Fruit fly (Drosophila melanogaster) whole organism, adult: ENCODE measurements around the gene CG13005.
A peak's percentile ranks its signal among the peaks of the same experiment; 100 is the strongest.

Source experiments
- CG11617 ChIP-seq: fragments of 200-800 bp; sonication (Bioruptor generic); optimal IDR thresholded peaks from 2 replicates; lab custom pipeline; 2017; ENCODE audit warnings: mild to moderate bottlenecking, missing biosample characterization, missing genetic modification reagents, missing genetic modification characterization
- CG12768 ChIP-seq: fragments of 200-800 bp; sonication (Bioruptor generic); optimal IDR thresholded peaks from 2 replicates; lab custom pipeline; 2017; ENCODE audit warnings: missing biosample characterization, missing genetic modification characterization, mild to moderate bottlenecking, moderate library complexity, missing genetic modification reagents
- CG14711 ChIP-seq: fragments of 200-800 bp; sonication (Bioruptor generic); optimal IDR thresholded peaks from 2 replicates; lab custom pipeline; 2018; ENCODE audit warnings: missing biosample characterization, mild to moderate bottlenecking, missing genetic modification characterization, moderate library complexity
- CG1620 ChIP-seq: fragments of 200-800 bp; sonication (Bioruptor generic); optimal IDR thresholded peaks from 2 replicates; lab custom pipeline; 2016; ENCODE audit warnings: missing biosample characterization, missing genetic modification characterization
- CG33017 ChIP-seq: fragments of 200-800 bp; sonication (Bioruptor generic); optimal IDR thresholded peaks from 2 replicates; lab custom pipeline; 2018; ENCODE audit warnings: missing biosample characterization, mild to moderate bottlenecking, missing genetic modification characterization, moderate library complexity
- CG5204 ChIP-seq: fragments of 200-800 bp; sonication (Bioruptor generic); optimal IDR thresholded peaks from 2 replicates; lab custom pipeline; 2016; ENCODE audit warnings: missing biosample characterization, missing genetic modification characterization
- CG7045 ChIP-seq: fragments of 200-800 bp; sonication (Bioruptor generic); optimal IDR thresholded peaks from 2 replicates; lab custom pipeline; 2017; ENCODE audit warnings: missing biosample characterization, mild to moderate bottlenecking, missing genetic modification characterization
- CG7101 ChIP-seq: fragments of 200-800 bp; sonication (Bioruptor generic); optimal IDR thresholded peaks from 2 replicates; lab custom pipeline; 2018; ENCODE audit warnings: missing biosample characterization, mild to moderate bottlenecking, missing genetic modification characterization, moderate library complexity
- Clk ChIP-seq: fragments of 200-800 bp; sonication (Bioruptor generic); optimal IDR thresholded peaks from 2 replicates; lab custom pipeline; 2017; ENCODE audit warnings: missing biosample characterization, missing genetic modification characterization
- Crg-1 ChIP-seq: fragments of 200-800 bp; sonication (Bioruptor generic); optimal IDR thresholded peaks from 2 replicates; lab custom pipeline; 2016; ENCODE audit warnings: missing biosample characterization, missing genetic modification characterization
- Hr96 ChIP-seq: fragments of 200-800 bp; sonication (Bioruptor generic); optimal IDR thresholded peaks from 2 replicates; lab custom pipeline; 2016; ENCODE audit warnings: missing biosample characterization, missing genetic modification characterization
- Mnt ChIP-seq: fragments of 200-800 bp; sonication (Bioruptor generic); optimal IDR thresholded peaks from 2 replicates; lab custom pipeline; 2016; ENCODE audit warnings: missing biosample characterization, mild to moderate bottlenecking, missing genetic modification characterization
- bab1 ChIP-seq: fragments of 200-800 bp; sonication (Bioruptor generic); optimal IDR thresholded peaks from 3 replicates; lab custom pipeline; 2019; ENCODE audit warnings: missing biosample characterization, mild to moderate bottlenecking, missing genetic modification characterization, moderate library complexity
- cic ChIP-seq: fragments of 200-800 bp; sonication (Bioruptor generic); optimal IDR thresholded peaks from 2 replicates; lab custom pipeline; 2017; ENCODE audit warnings: missing biosample characterization, mild to moderate bottlenecking, missing genetic modification characterization, moderate library complexity
- cnc ChIP-seq, 2 experiments: fragments of >200 bp; optimal IDR thresholded peaks; 2 replicates each; lab custom pipeline; 2017
- ovo ChIP-seq: fragments of 200-800 bp; sonication (Bioruptor generic); optimal IDR thresholded peaks from 2 replicates; lab custom pipeline; 2016; ENCODE audit warnings: missing biosample characterization, missing genetic modification characterization
- pad ChIP-seq: fragments of 200-800 bp; sonication (Bioruptor generic); optimal IDR thresholded peaks from 3 replicates; lab custom pipeline; 2017; ENCODE audit warnings: missing biosample characterization, missing genetic modification characterization, mild to moderate bottlenecking, moderate library complexity, missing genetic modification reagents
- tj ChIP-seq: fragments of 200-800 bp; sonication (Bioruptor generic); optimal IDR thresholded peaks from 3 replicates; lab custom pipeline; 2017; ENCODE audit warnings: missing biosample characterization, mild to moderate bottlenecking, missing genetic modification characterization, moderate library complexity
- toe ChIP-seq: fragments of 200-800 bp; sonication (Bioruptor generic); optimal IDR thresholded peaks from 2 replicates; lab custom pipeline; 2016; ENCODE audit warnings: missing biosample characterization, missing genetic modification characterization

CG13005 gene

dm6 chrX:16844295-16844694, 40.8 kb downstream of the CG13005 start, which contains the start of gene RSG7:
RSG7 (minus strand) TSS chrX:16844433.
- no peak for TF ChIP-seq Hr96 (GFP tag; lab: Kevin White, UChicago)
- no peak for TF ChIP-seq tj
- no peak for TF ChIP-seq CG7045 (GFP tag; lab: Kevin White, UChicago)
- no peak for TF ChIP-seq toe
- TF ChIP-seq pad = no peak
- TF ChIP-seq CG12768 (GFP tag; lab: Kevin White, UChicago) = no peak
- no peak for TF ChIP-seq CG7101 (tag; lab: Kevin White, UChicago)
- no peak for TF ChIP-seq CG1620
- TF ChIP-seq bab1 = no peak
- TF ChIP-seq CG11617 (GFP tag; lab: Kevin White, UChicago) = no peak
- no peak for TF ChIP-seq CG5204 (GFP tag; lab: Kevin White, UChicago)
- no peak for TF ChIP-seq cnc (optimal IDR thresholded peaks at IDR 0.05; lab: Kevin White, UChicago)

dm6 chrX:16846575-16846974, 43.1 kb downstream of the CG13005 start:
- TF ChIP-seq bab1 (no peak), CG7045 (GFP tag; lab: Kevin White, UChicago) (no peak), ovo (GFP tag; lab: Kevin White, UChicago) (no peak), CG1620 (no peak), cnc (optimal IDR thresholded peaks at IDR 0.05; lab: Kevin White, UChicago) (no peak), Clk (GFP tag; lab: Kevin White, UChicago) (no peak), tj (no peak), CG5204 (GFP tag; lab: Kevin White, UChicago) (no peak), Crg-1 (GFP tag; lab: Kevin White, UChicago) (no peak), CG33017 (tag; lab: Kevin White, UChicago) (no peak)

- no peak for TF ChIP-seq CG33017 (tag; lab: Kevin White, UChicago)
- TF ChIP-seq CG5204 (GFP tag; lab: Kevin White, UChicago) = no peak
- TF ChIP-seq Hr96 (GFP tag; lab: Kevin White, UChicago) = no peak
- no peak for TF ChIP-seq CG7045 (GFP tag; lab: Kevin White, UChicago)
- TF ChIP-seq Mnt (GFP tag; lab: Kevin White, UChicago) = no peak
- TF ChIP-seq pad = no peak
- no peak for TF ChIP-seq cic (GFP tag; lab: Kevin White, UChicago)
- no peak for TF ChIP-seq ovo (GFP tag; lab: Kevin White, UChicago)
- TF ChIP-seq bab1 = no peak
Measured at dm6 chrX:16848978-16849377, 45.5 kb downstream of the CG13005 start.

- TF ChIP-seq CG7101 (tag; lab: Kevin White, UChicago) (no peak), ovo (GFP tag; lab: Kevin White, UChicago) (no peak), cnc (optimal IDR thresholded peaks at IDR 0.05; lab: Kevin White, UChicago) (no peak), CG11617 (GFP tag; lab: Kevin White, UChicago) (no peak), pad (no peak), CG12768 (GFP tag; lab: Kevin White, UChicago) (no peak)
Measured at dm6 chrX:16849517-16849916, 46.1 kb downstream of the CG13005 start.

dm6 chrX:16854746-16855145, 51.3 kb downstream of the CG13005 start:
- no peak for TF ChIP-seq CG1620
- TF ChIP-seq cnc (optimal IDR thresholded peaks at IDR 0.05; lab: Kevin White, UChicago) = no peak
- peak; percentile 59 for TF ChIP-seq bab1
- TF ChIP-seq CG33017 (tag; lab: Kevin White, UChicago) = no peak
- TF ChIP-seq cic (GFP tag; lab: Kevin White, UChicago) = no peak
- peak; percentile 22 for TF ChIP-seq CG7101 (tag; lab: Kevin White, UChicago)
- TF ChIP-seq CG14711 (tag; lab: Kevin White, UChicago) = peak; percentile 6
- TF ChIP-seq CG12768 (GFP tag; lab: Kevin White, UChicago) = no peak
- no peak for TF ChIP-seq tj
